Worm (Caenorhabditis elegans) whole organism, young adult: ENCODE measurements around the gene F44G4.1.

ENCODE experiments used
- F49E8.2 ChIP-seq: sonication (generic microtip); optimal IDR thresholded peaks from 3 replicates; lab custom pipeline; 2017; ENCODE audit warnings: missing genetic modification characterization, mild to moderate bottlenecking, missing compliant biosample characterization, antibody characterized with exemption, moderate library complexity; ENCODE audit not compliant: insufficient read depth
- F52B5.7 ChIP-seq: sonication (generic microtip); optimal IDR thresholded peaks from 2 replicates; lab custom pipeline; 2016; ENCODE audit warnings: mild to moderate bottlenecking, missing genetic modification characterization, missing compliant biosample characterization
- atf-7 ChIP-seq: sonication (generic microtip); optimal IDR thresholded peaks from 2 replicates; lab custom pipeline; 2017; ENCODE audit warnings: mild to moderate bottlenecking, missing genetic modification characterization, missing compliant biosample characterization
- ekl-4 ChIP-seq: fragments of 200-800 bp; sonication (Bioruptor generic); IDR thresholded peaks from 2 replicates; pipeline ENCODE4 v1.3.6; 2022; ENCODE audit warnings: missing genetic modification reagents, missing genetic modification characterization, missing compliant biosample characterization
- lin-35 ChIP-seq, 3 experiments: fragments of 150-350 bp in 2 of 3; sonication (generic microtip) in 1 of 3; optimal IDR thresholded peaks; 2 replicates each; lab custom pipeline; 2014 to 2018; ENCODE audit warnings: missing biosample characterization in 3 of 3, missing genetic modification characterization in 3 of 3, missing genetic modification reagents in 3 of 3
- pha-4 ChIP-seq: fragments of 150-350 bp; sonication (generic microtip); optimal IDR thresholded peaks from 2 replicates; lab custom pipeline; 2014; ENCODE audit warnings: missing biosample characterization, missing genetic modification reagents, missing genetic modification characterization
- sdz-38 ChIP-seq: sonication (generic microtip); optimal IDR thresholded peaks from 2 replicates; lab custom pipeline; 2016; ENCODE audit warnings: missing genotype, missing genetic modification characterization, missing compliant biosample characterization
- sea-2 ChIP-seq: fragments of 200-800 bp; sonication (Bioruptor generic); IDR thresholded peaks from 2 replicates; pipeline ENCODE4 v1.3.6; 2022; ENCODE audit warnings: missing genetic modification characterization, missing compliant biosample characterization
- xnd-1 ChIP-seq: sonication (generic microtip); optimal IDR thresholded peaks from 2 replicates; lab custom pipeline; 2016; ENCODE audit warnings: missing genotype, missing genetic modification reagents, missing genetic modification characterization, missing compliant biosample characterization

- TF ChIP-seq F49E8.2 (tag; lab: Kevin White, UChicago) (no peak), pha-4 (no peak), sea-2 (GFP tag; lab: Robert Waterston, UW) (no peak), lin-35 (GFP tag; optimal IDR thresholded peaks at IDR 0.05; lab: Kevin White, UChicago) (no peak), sdz-38 (tag; lab: Kevin White, UChicago) (no peak), F52B5.7 (tag; lab: Kevin White, UChicago) (no peak), xnd-1 (no peak), ekl-4 (GFP tag; lab: Robert Waterston, UW) (no peak), atf-7 (tag; lab: Kevin White, UChicago) (no peak)
These were observed 10.6 kb downstream of the F44G4.1 start, which contains the start of gene F44G4.7 for ce11 chrII:9005067-9005466.
